Worm (Caenorhabditis elegans) whole organism, late embryonic: Measurements from ENCODE around the gene cls-1.

Experiments used
- ama-1 ChIP-seq: fragments of 150-350 bp; optimal IDR thresholded peaks from 2 replicates; lab custom pipeline; 2014
- ceh-45 ChIP-seq: fragments of 200-800 bp; sonication (Bioruptor generic); IDR thresholded peaks from 2 replicates; pipeline ENCODE4 v1.3.6; 2022; ENCODE audit warnings: missing genetic modification reagents, missing genetic modification characterization, missing compliant biosample characterization
- pha-4 ChIP-seq: fragments of 150-350 bp; optimal IDR thresholded peaks from 2 replicates; lab custom pipeline; 2018; ENCODE audit warnings: missing biosample characterization, missing genetic modification reagents, missing genetic modification characterization
- sdc-2 ChIP-seq: sonication (generic microtip); optimal IDR thresholded peaks from 2 replicates; lab custom pipeline; 2016; ENCODE audit warnings: missing genotype, missing genetic modification characterization, missing compliant biosample characterization

DNA sequence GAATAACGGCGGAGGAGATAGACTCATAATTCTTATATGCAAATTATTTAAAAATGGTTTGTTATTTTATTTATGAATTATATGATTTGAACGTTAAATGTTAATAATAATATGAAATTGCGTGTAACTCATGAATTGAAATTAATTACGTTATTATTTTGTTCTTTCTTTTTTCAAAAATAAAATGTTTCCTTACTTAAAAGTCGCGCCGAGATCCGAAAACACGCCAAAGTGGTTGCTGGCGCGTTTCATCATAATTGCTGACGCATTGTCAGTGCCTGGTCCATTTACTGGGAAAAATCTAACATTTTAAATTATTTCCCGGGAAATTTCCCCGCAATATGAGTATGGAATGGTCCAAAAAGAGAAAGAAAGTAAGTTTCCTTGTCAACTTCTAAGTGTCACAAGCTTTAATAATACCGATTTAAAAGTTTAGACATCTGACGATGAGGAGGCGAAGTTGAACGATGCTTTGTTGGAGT is 8.5 kb upstream of the cls-1 start, which contains the start of the genes C07H6.9 and sap-140:
- TF ChIP-seq sdc-2 (tag; lab: Kevin White, UChicago) (no peak), ama-1 (no peak), pha-4 (no peak), ceh-45 (no peak)
